Fruit fly (Drosophila melanogaster) whole organism, embryonic: Measurements from ENCODE around the gene HIP-R.

Experiments used
- B-H1 ChIP-seq: fragments of 200-800 bp; sonication (Bioruptor generic); IDR thresholded peaks from 3 replicates; pipeline ENCODE4 v1.3.6; 2022; ENCODE audit warnings: missing biosample characterization, missing genetic modification characterization
- CG10267 ChIP-seq: fragments of 200-800 bp; sonication (Bioruptor generic); optimal IDR thresholded peaks from 2 replicates; lab custom pipeline; 2018; ENCODE audit warnings: missing biosample characterization, mild to moderate bottlenecking, missing genetic modification characterization, moderate library complexity
- CG11504 ChIP-seq: fragments of 200-800 bp; sonication (Bioruptor generic); optimal IDR thresholded peaks from 3 replicates; lab custom pipeline; 2019; ENCODE audit warnings: missing biosample characterization, mild to moderate bottlenecking, missing genetic modification characterization, moderate library complexity
- CG12659 ChIP-seq: fragments of 200-800 bp; sonication (Bioruptor generic); optimal IDR thresholded peaks from 3 replicates; lab custom pipeline; 2017; ENCODE audit warnings: mild to moderate bottlenecking, missing biosample characterization, missing genetic modification reagents, missing genetic modification characterization
- CG16779 ChIP-seq: fragments of 200-800 bp; sonication (Bioruptor generic); IDR thresholded peaks from 2 replicates; pipeline ENCODE4 v1.3.6; 2022; ENCODE audit warnings: missing biosample characterization, missing genetic modification characterization
- CG17359 ChIP-seq: fragments of 200-800 bp; sonication (Bioruptor generic); optimal IDR thresholded peaks from 3 replicates; lab custom pipeline; 2018; ENCODE audit warnings: missing biosample characterization, mild to moderate bottlenecking, missing genetic modification characterization, moderate library complexity
- CG1832 ChIP-seq: fragments of 200-800 bp; sonication (Bioruptor generic); optimal IDR thresholded peaks from 2 replicates; lab custom pipeline; 2017; ENCODE audit warnings: missing biosample characterization, mild to moderate bottlenecking, missing genetic modification characterization, inconsistent platforms
- CG2202 ChIP-seq: fragments of 200-800 bp; sonication (Bioruptor generic); optimal IDR thresholded peaks from 2 replicates; lab custom pipeline; 2018; ENCODE audit warnings: missing biosample characterization, mild to moderate bottlenecking, missing genetic modification characterization
- CG2875 ChIP-seq: fragments of 200-800 bp; sonication (Bioruptor generic); optimal IDR thresholded peaks from 2 replicates; lab custom pipeline; 2017; ENCODE audit warnings: missing biosample characterization, mild to moderate bottlenecking, missing genetic modification characterization, missing genetic modification reagents
- CG31388 ChIP-seq: fragments of 200-800 bp; sonication (Bioruptor generic); optimal IDR thresholded peaks from 2 replicates; lab custom pipeline; 2016; ENCODE audit warnings: missing biosample characterization, missing genetic modification characterization
- CG34224 ChIP-seq: fragments of 200-800 bp; sonication (Bioruptor generic); IDR thresholded peaks from 3 replicates; pipeline ENCODE4 v1.3.6; 2022; ENCODE audit warnings: missing biosample characterization, missing genetic modification characterization; ENCODE audit not compliant: partially characterized antibody
- CG3995 ChIP-seq: fragments of 200-800 bp; sonication (Bioruptor generic); optimal IDR thresholded peaks from 3 replicates; lab custom pipeline; 2016; ENCODE audit warnings: missing biosample characterization, missing genetic modification characterization
- CG4617 ChIP-seq: fragments of 200-800 bp; sonication (Bioruptor generic); optimal IDR thresholded peaks from 3 replicates; lab custom pipeline; 2016; ENCODE audit warnings: missing biosample characterization, missing genetic modification characterization, borderline replicate concordance
- CG5180 ChIP-seq: fragments of 200-800 bp; sonication (Bioruptor generic); optimal IDR thresholded peaks from 3 replicates; lab custom pipeline; 2017; ENCODE audit warnings: missing biosample characterization, missing genetic modification characterization, mild to moderate bottlenecking, moderate library complexity, missing genetic modification reagents
- Camta ChIP-seq: fragments of 200-800 bp; sonication (Bioruptor generic); optimal IDR thresholded peaks from 2 replicates; lab custom pipeline; 2016; ENCODE audit warnings: missing biosample characterization, missing genetic modification characterization
- CoRest ChIP-seq: fragments of 200-800 bp; sonication (Bioruptor generic); optimal IDR thresholded peaks from 3 replicates; lab custom pipeline; 2018; ENCODE audit warnings: missing biosample characterization, mild to moderate bottlenecking, missing genetic modification characterization, moderate library complexity
- Dip2 ChIP-seq: fragments of 200-800 bp; sonication (Bioruptor generic); IDR thresholded peaks from 2 replicates; pipeline ENCODE4 v1.3.6; 2022; ENCODE audit warnings: missing biosample characterization, missing genetic modification characterization
- Dp ChIP-seq: fragments of 200-800 bp; sonication (Bioruptor generic); optimal IDR thresholded peaks from 2 replicates; lab custom pipeline; 2018; ENCODE audit warnings: missing biosample characterization, mild to moderate bottlenecking, missing genetic modification characterization, moderate library complexity
- Fer2 ChIP-seq: fragments of 200-800 bp; sonication (Bioruptor generic); optimal IDR thresholded peaks from 2 replicates; lab custom pipeline; 2018; ENCODE audit warnings: missing biosample characterization, mild to moderate bottlenecking, missing genetic modification characterization, moderate library complexity
- GATAe ChIP-seq: fragments of 200-800 bp; sonication (Bioruptor generic); conservative IDR thresholded peaks from 2 replicates; pipeline ENCODE4 v1.3.6; 2022; ENCODE audit warnings: missing biosample characterization, missing genetic modification characterization
- H15 ChIP-seq: fragments of 200-800 bp; sonication (Bioruptor generic); IDR thresholded peaks from 3 replicates; pipeline ENCODE4 v1.3.6; 2022; ENCODE audit warnings: missing biosample characterization, missing genetic modification characterization
- HHEX ChIP-seq: fragments of 200-800 bp; sonication (Bioruptor generic); optimal IDR thresholded peaks from 3 replicates; lab custom pipeline; 2017; ENCODE audit warnings: missing biosample characterization, mild to moderate bottlenecking, missing genetic modification characterization, missing genetic modification reagents
- Hey ChIP-seq: fragments of 200-800 bp; sonication (Bioruptor generic); optimal IDR thresholded peaks from 3 replicates; lab custom pipeline; 2018; ENCODE audit warnings: missing biosample characterization, mild to moderate bottlenecking, missing genetic modification characterization
- Hmx ChIP-seq: fragments of 200-800 bp; sonication (Bioruptor generic); optimal IDR thresholded peaks from 2 replicates; lab custom pipeline; 2016; ENCODE audit warnings: missing biosample characterization, missing genetic modification characterization
- Nf-YB ChIP-seq: fragments of 200-800 bp; sonication (Bioruptor generic); optimal IDR thresholded peaks from 3 replicates; lab custom pipeline; 2019; ENCODE audit warnings: missing biosample characterization, mild to moderate bottlenecking, missing genetic modification characterization, moderate library complexity
- Opbp ChIP-seq: fragments of 200-800 bp; sonication (Bioruptor generic); IDR thresholded peaks from 3 replicates; pipeline ENCODE4 v1.3.6; 2022; ENCODE audit warnings: missing biosample characterization, missing genetic modification characterization; ENCODE audit not compliant: partially characterized antibody
- Pdp1 ChIP-seq, 2 experiments: fragments of 200-800 bp; sonication (Bioruptor generic); optimal IDR thresholded peaks; 3 replicates each; lab custom pipeline; 2016; ENCODE audit warnings: missing biosample characterization in 2 of 2, missing genetic modification characterization in 2 of 2, mild to moderate bottlenecking in 1 of 2, moderate library complexity in 1 of 2
- Rfx ChIP-seq: fragments of 200-800 bp; sonication (Bioruptor generic); IDR thresholded peaks from 2 replicates; pipeline ENCODE4 v1.3.6; 2022; ENCODE audit warnings: missing biosample characterization, missing genetic modification characterization
- Sox102F ChIP-seq: fragments of 200-800 bp; sonication (Bioruptor generic); optimal IDR thresholded peaks from 2 replicates; lab custom pipeline; 2018; ENCODE audit warnings: missing biosample characterization, mild to moderate bottlenecking, missing genetic modification characterization, moderate library complexity
- Usf ChIP-seq: fragments of 200-800 bp; sonication (Bioruptor generic); optimal IDR thresholded peaks from 2 replicates; lab custom pipeline; 2017; ENCODE audit warnings: missing genotype, missing biosample characterization, missing genetic modification characterization
- YL-1 ChIP-seq: fragments of 200-800 bp; sonication (Bioruptor generic); optimal IDR thresholded peaks from 3 replicates; lab custom pipeline; 2017; ENCODE audit warnings: missing biosample characterization, mild to moderate bottlenecking, missing genetic modification characterization
- cato ChIP-seq: fragments of 200-800 bp; sonication (Bioruptor generic); optimal IDR thresholded peaks from 2 replicates; lab custom pipeline; 2016; ENCODE audit warnings: missing biosample characterization, missing genetic modification characterization, borderline replicate concordance
- chinmo ChIP-seq: fragments of 200-800 bp; sonication (Bioruptor generic); IDR thresholded peaks from 4 replicates; pipeline ENCODE4 v1.3.6; 2022; ENCODE audit warnings: missing biosample characterization, missing genetic modification characterization; ENCODE audit not compliant: partially characterized antibody
- chn ChIP-seq: fragments of 200-800 bp; sonication (Bioruptor generic); optimal IDR thresholded peaks from 2 replicates; lab custom pipeline; 2016; ENCODE audit warnings: missing biosample characterization, missing genetic modification characterization
- dmrt99B ChIP-seq: fragments of 200-800 bp; sonication (Bioruptor generic); optimal IDR thresholded peaks from 2 replicates; lab custom pipeline; 2018; ENCODE audit warnings: missing biosample characterization, mild to moderate bottlenecking, missing genetic modification characterization, moderate library complexity
- dysf ChIP-seq: fragments of 200-800 bp; sonication (Bioruptor generic); IDR thresholded peaks from 3 replicates; pipeline ENCODE4 v1.3.6; 2022; ENCODE audit warnings: missing biosample characterization, missing genetic modification characterization
- ewg ChIP-seq: fragments of 200-800 bp; sonication (Bioruptor generic); optimal IDR thresholded peaks from 3 replicates; lab custom pipeline; 2017; ENCODE audit warnings: mild to moderate bottlenecking, missing biosample characterization, missing genetic modification reagents, missing genetic modification characterization
- hkb ChIP-seq, 2 experiments: fragments of 200-800 bp in 1 of 2; fragments of >200 bp in 1 of 2; sonication (Bioruptor generic) in 1 of 2; IDR thresholded peaks in 1 of 2; optimal IDR thresholded peaks in 1 of 2; 2 replicates each; pipeline versions ENCODE4 v1.3.6 to Lab custom; 2017 to 2022; ENCODE audit warnings: missing biosample characterization in 1 of 2, missing genetic modification characterization in 1 of 2
- jing ChIP-seq: fragments of 200-800 bp; sonication (Bioruptor generic); optimal IDR thresholded peaks from 2 replicates; lab custom pipeline; 2018; ENCODE audit warnings: missing biosample characterization, mild to moderate bottlenecking, missing genetic modification characterization
- nmo ChIP-seq: fragments of 200-800 bp; sonication (Bioruptor generic); optimal IDR thresholded peaks from 2 replicates; lab custom pipeline; 2018; ENCODE audit warnings: missing biosample characterization, mild to moderate bottlenecking, missing genetic modification characterization, moderate library complexity
- pnt ChIP-seq: fragments of 200-800 bp; sonication (Bioruptor generic); optimal IDR thresholded peaks from 3 replicates; lab custom pipeline; 2016; ENCODE audit warnings: missing biosample characterization, missing genetic modification characterization
- ranshi ChIP-seq: fragments of 200-800 bp; sonication (Bioruptor generic); IDR thresholded peaks from 2 replicates; pipeline ENCODE4 v1.3.6; 2022; ENCODE audit warnings: missing biosample characterization, missing genetic modification characterization
- run ChIP-seq: fragments of 200-800 bp; sonication (Bioruptor generic); optimal IDR thresholded peaks from 3 replicates; lab custom pipeline; 2018; ENCODE audit warnings: missing biosample characterization, mild to moderate bottlenecking, missing genetic modification characterization
- slbo ChIP-seq: fragments of 200-800 bp; sonication (Bioruptor generic); IDR thresholded peaks from 2 replicates; pipeline ENCODE4 v1.3.6; 2022; ENCODE audit warnings: missing biosample characterization, missing genetic modification characterization
- tin ChIP-seq: fragments of 200-800 bp; sonication (Bioruptor generic); optimal IDR thresholded peaks from 3 replicates; lab custom pipeline; 2016; ENCODE audit warnings: missing biosample characterization, missing genetic modification characterization
- unc-4 ChIP-seq: fragments of 200-800 bp; sonication (Bioruptor generic); IDR thresholded peaks from 2 replicates; pipeline ENCODE4 v1.3.6; 2022; ENCODE audit warnings: missing biosample characterization, missing genetic modification characterization; ENCODE audit not compliant: partially characterized antibody

The HIP-R gene

DNA sequence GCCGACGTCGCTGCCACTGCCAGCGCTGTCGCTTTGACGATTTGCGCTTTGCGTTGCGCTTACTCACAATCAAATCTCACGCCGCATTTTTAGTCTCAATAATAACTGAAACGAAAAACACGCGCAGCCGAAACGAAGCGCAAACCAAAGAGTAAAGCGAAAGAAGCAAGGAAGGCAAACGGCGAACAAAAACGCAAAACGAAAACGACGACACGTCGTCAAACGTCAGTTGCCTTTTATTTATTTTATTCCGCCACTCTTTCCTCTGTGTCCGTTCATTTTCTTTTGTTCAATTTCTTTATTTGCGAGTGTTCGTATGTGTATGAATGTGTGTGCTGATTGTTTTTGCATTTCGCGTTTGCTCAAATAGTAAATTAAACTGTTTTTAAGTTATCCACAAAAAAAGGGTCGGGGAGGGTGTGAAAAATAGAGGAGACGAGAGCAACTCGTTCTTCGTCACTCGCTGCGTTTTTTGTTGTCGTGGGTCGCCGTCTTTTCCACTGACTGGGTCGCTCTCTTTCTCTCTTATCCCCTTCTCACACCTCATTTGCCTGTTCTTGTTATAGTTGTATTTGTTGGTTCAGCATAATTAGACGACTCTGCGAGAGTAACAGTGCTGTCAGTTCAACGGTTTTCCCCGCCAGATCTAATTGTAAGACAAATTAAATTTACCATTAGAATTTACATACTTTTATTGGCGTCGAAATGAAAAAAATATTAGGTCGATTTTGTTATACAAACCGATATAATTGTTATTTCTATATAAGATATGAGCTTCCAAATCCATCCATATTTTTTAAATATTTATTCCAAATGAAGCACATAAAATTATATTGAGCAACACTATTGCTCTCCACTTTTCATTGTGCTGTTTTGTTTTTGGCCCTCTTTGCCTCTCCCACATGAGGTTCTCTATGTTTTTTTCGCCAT lies 16.7 kb upstream of the HIP-R start (continued):
- TF ChIP-seq Rfx (GFP tag; lab: Robert Waterston, UW) (peak; percentile 88), CG11504 (tag; lab: Kevin White, UChicago) (peak; percentile 80), chinmo (GFP tag; lab: Robert Waterston, UW) (peak; percentile 86; the same call in 3 of the 4 replicates), CG2875 (GFP tag; lab: Kevin White, UChicago) (peak; percentile 54), pnt (GFP tag; lab: Kevin White, UChicago) (no peak), nmo (GFP tag; lab: Kevin White, UChicago) (peak; percentile 74), Nf-YB (GFP tag; lab: Kevin White, UChicago) (peak; percentile 60), CG34224 (GFP tag; lab: Robert Waterston, UW) (no peak; the same call in 2 of the 3 replicates), B-H1 (GFP tag; lab: Robert Waterston, UW) (peak; percentile 42; the same call in 1 of the 3 replicates), Hmx (GFP tag; lab: Kevin White, UChicago) (peak; percentile 56), CG12659 (peak; percentile 79), unc-4 (GFP tag; lab: Robert Waterston, UW) (no peak), CG10267 (peak; percentile 74), jing (GFP tag; lab: Kevin White, UChicago) (peak; percentile 11), CG16779 (GFP tag; lab: Robert Waterston, UW) (no peak), chn (peak; percentile 44), hkb (optimal IDR thresholded peaks at IDR 0.05; lab: Kevin White, UChicago) (no peak), hkb (GFP tag; IDR thresholded peaks at IDR 0.05; lab: Robert Waterston, UW) (peak; percentile 59), CoRest (tag; lab: Kevin White, UChicago) (peak; percentile 86), CG5180 (GFP tag; lab: Kevin White, UChicago) (peak; percentile 64), YL-1 (GFP tag; lab: Kevin White, UChicago) (no peak), Hey (peak; percentile 32), CG1832 (GFP tag; lab: Kevin White, UChicago) (no peak), HHEX (peak; percentile 48), CG4617 (GFP tag; lab: Kevin White, UChicago) (no peak), ewg (peak; percentile 18), H15 (GFP tag; lab: Robert Waterston, UW) (0 out of 3 replicates have a peak, but pooled peaks have one; percentile 40), tin (GFP tag; lab: Kevin White, UChicago) (peak; percentile 35), Dp (GFP tag; lab: Kevin White, UChicago) (no peak), CG3995 (GFP tag; lab: Kevin White, UChicago) (peak; percentile 17), CG31388 (GFP tag; lab: Kevin White, UChicago) (no peak), CG2202 (peak; percentile 38), slbo (GFP tag; lab: Robert Waterston, UW) (peak; percentile 77), Camta (GFP tag; lab: Kevin White, UChicago) (peak; percentile 38), Usf (GFP tag; lab: Kevin White, UChicago) (peak; percentile 45), GATAe (GFP tag; lab: Robert Waterston, UW) (0 out of 2 replicates have a peak, but pooled peaks have one; percentile 20), dysf (GFP tag; lab: Robert Waterston, UW) (peak; percentile 83), Pdp1 (GFP tag; optimal IDR thresholded peaks at IDR 0.05; lab: Kevin White, UChicago) (peak; percentile 45 to 47), Sox102F (peak; percentile 66), Fer2 (tag; lab: Kevin White, UChicago) (peak; percentile 55), run (no peak), ranshi (GFP tag; lab: Robert Waterston, UW) (no peak; the same call in 1 of the 2 replicates), Dip2 (GFP tag; lab: Robert Waterston, UW) (no peak), Opbp (no peak), dmrt99B (tag; lab: Kevin White, UChicago) (peak; percentile 78), cato (GFP tag; lab: Kevin White, UChicago) (no peak), CG17359 (tag; lab: Kevin White, UChicago) (peak; percentile 67)
